Worm (Caenorhabditis elegans) whole organism, young adult: ENCODE results near the gene idpp-15.

ENCODE experiments used
- C17E4.6 ChIP-seq: fragments of 200-800 bp; sonication (Bioruptor generic); IDR thresholded peaks from 2 replicates; pipeline ENCODE4 v1.3.6; 2022; ENCODE audit warnings: missing genetic modification reagents, missing genetic modification characterization, missing compliant biosample characterization
- F22D6.2 ChIP-seq: sonication (generic microtip); optimal IDR thresholded peaks from 2 replicates; lab custom pipeline; 2016; ENCODE audit warnings: mild to moderate bottlenecking, missing genetic modification characterization, missing compliant biosample characterization
- F33H1.4 ChIP-seq: fragments of 200-800 bp; sonication (Bioruptor generic); IDR thresholded peaks from 2 replicates; pipeline ENCODE4 v1.3.6; 2022; ENCODE audit warnings: missing genetic modification reagents, missing genetic modification characterization, missing compliant biosample characterization
- F37B4.10 ChIP-seq: fragments of 200-800 bp; sonication (Bioruptor generic); IDR thresholded peaks from 2 replicates; pipeline ENCODE4 v1.3.6; 2022; ENCODE audit warnings: missing genetic modification characterization, missing compliant biosample characterization
- K12H6.12 ChIP-seq: fragments of 200-800 bp; sonication (Bioruptor generic); optimal IDR thresholded peaks from 2 replicates; lab custom pipeline; 2018; ENCODE audit warnings: mild to moderate bottlenecking, missing genetic modification characterization, missing compliant biosample characterization
- T26A5.8 ChIP-seq: sonication (generic microtip); optimal IDR thresholded peaks from 2 replicates; lab custom pipeline; 2016; ENCODE audit warnings: missing genetic modification characterization, missing compliant biosample characterization
- Y53F4B.3 ChIP-seq: fragments of 200-800 bp; sonication (Bioruptor generic); IDR thresholded peaks from 2 replicates; pipeline ENCODE4 v1.3.6; 2022; ENCODE audit warnings: missing genetic modification reagents, missing genetic modification characterization, missing compliant biosample characterization
- Y53G8AR.9 ChIP-seq: fragments of 200-800 bp; sonication (Bioruptor generic); conservative IDR thresholded peaks from 2 replicates; pipeline ENCODE4 v1.3.6; 2022; ENCODE audit warnings: missing genetic modification reagents, missing genetic modification characterization, missing compliant biosample characterization
- Y79H2A.3 ChIP-seq: fragments of 200-800 bp; sonication (Bioruptor generic); conservative IDR thresholded peaks from 2 replicates; pipeline ENCODE4 v1.3.6; 2022; ENCODE audit warnings: missing genetic modification reagents, missing genetic modification characterization, missing compliant biosample characterization
- ZK185.1 ChIP-seq: sonication (generic microtip); optimal IDR thresholded peaks from 2 replicates; lab custom pipeline; 2016; ENCODE audit warnings: mild to moderate bottlenecking, missing genetic modification characterization, missing compliant biosample characterization; ENCODE audit not compliant: poor library complexity, severe bottlenecking
- aptf-2 ChIP-seq: fragments of 200-800 bp; sonication (Bioruptor generic); conservative IDR thresholded peaks from 2 replicates; pipeline ENCODE4 v1.3.6; 2022; ENCODE audit warnings: missing genetic modification reagents, missing genetic modification characterization, missing compliant biosample characterization
- bed-1 ChIP-seq: fragments of 200-800 bp; sonication (Bioruptor generic); IDR thresholded peaks from 2 replicates; pipeline ENCODE4 v1.3.6; 2022; ENCODE audit warnings: missing genetic modification reagents, missing genetic modification characterization, missing compliant biosample characterization
- cebp-1 ChIP-seq, 2 experiments: fragments of 200-800 bp in 1 of 2; sonication (Bioruptor generic) in 1 of 2; sonication (generic microtip) in 1 of 2; IDR thresholded peaks in 1 of 2; optimal IDR thresholded peaks in 1 of 2; 2 replicates each; pipeline versions ENCODE4 v1.3.6 to Lab custom; 2017 to 2022; ENCODE audit warnings: missing compliant biosample characterization in 2 of 2, missing genetic modification characterization in 2 of 2, mild to moderate bottlenecking in 1 of 2, missing genetic modification reagents in 1 of 2, moderate library complexity in 1 of 2
- ceh-58 ChIP-seq: fragments of 200-800 bp; sonication (Bioruptor generic); IDR thresholded peaks from 2 replicates; pipeline ENCODE4 v1.3.6; 2022; ENCODE audit warnings: missing genetic modification characterization, missing compliant biosample characterization
- dox-1 ChIP-seq: fragments of 200-800 bp; sonication (Bioruptor generic); IDR thresholded peaks from 2 replicates; pipeline ENCODE4 v1.3.6; 2022; ENCODE audit warnings: missing genetic modification reagents, missing genetic modification characterization, missing compliant biosample characterization
- egl-18 ChIP-seq: fragments of 200-800 bp; sonication (Bioruptor generic); IDR thresholded peaks from 2 replicates; pipeline ENCODE4 v1.3.6; 2022; ENCODE audit warnings: missing genetic modification reagents, missing genetic modification characterization, missing compliant biosample characterization
- egl-44 ChIP-seq: fragments of 200-800 bp; sonication (Bioruptor generic); IDR thresholded peaks from 2 replicates; pipeline ENCODE4 v1.3.6; 2022; ENCODE audit warnings: missing genetic modification reagents, missing genetic modification characterization, missing compliant biosample characterization
- ets-4 ChIP-seq: fragments of 200-800 bp; sonication (Bioruptor generic); optimal IDR thresholded peaks from 2 replicates; lab custom pipeline; 2018; ENCODE audit warnings: mild to moderate bottlenecking, missing genetic modification characterization, missing compliant biosample characterization
- hlh-26 ChIP-seq: fragments of 200-800 bp; sonication (Bioruptor generic); conservative IDR thresholded peaks from 2 replicates; pipeline ENCODE4 v1.3.6; 2022; ENCODE audit warnings: missing genetic modification reagents, missing genetic modification characterization, missing compliant biosample characterization
- lag-1 ChIP-seq: fragments of 200-800 bp; sonication (Bioruptor generic); IDR thresholded peaks from 2 replicates; pipeline ENCODE4 v1.3.6; 2022; ENCODE audit warnings: missing genetic modification reagents, missing genetic modification characterization, missing compliant biosample characterization
- lin-26 ChIP-seq: fragments of 200-800 bp; sonication (Bioruptor generic); IDR thresholded peaks from 2 replicates; pipeline ENCODE4 v1.3.6; 2022; ENCODE audit warnings: missing genetic modification reagents, missing genetic modification characterization, missing compliant biosample characterization
- lsl-1 ChIP-seq: fragments of 200-800 bp; sonication (Bioruptor generic); optimal IDR thresholded peaks from 2 replicates; lab custom pipeline; 2018; ENCODE audit warnings: mild to moderate bottlenecking, missing genetic modification characterization, moderate library complexity, missing compliant biosample characterization
- madf-10 ChIP-seq: sonication (generic microtip); optimal IDR thresholded peaks from 2 replicates; lab custom pipeline; 2016; ENCODE audit warnings: mild to moderate bottlenecking, missing genetic modification characterization, missing compliant biosample characterization
- madf-6 ChIP-seq: fragments of 200-800 bp; sonication (Bioruptor generic); IDR thresholded peaks from 2 replicates; pipeline ENCODE4 v1.3.6; 2022; ENCODE audit warnings: missing genetic modification reagents, missing genetic modification characterization, missing compliant biosample characterization
- madf-8 ChIP-seq: fragments of 200-800 bp; sonication (Bioruptor generic); conservative IDR thresholded peaks from 2 replicates; pipeline ENCODE4 v1.3.6; 2022; ENCODE audit warnings: missing genetic modification reagents, missing genetic modification characterization, missing compliant biosample characterization
- mcd-1 ChIP-seq: fragments of 200-800 bp; sonication (Bioruptor generic); IDR thresholded peaks from 2 replicates; pipeline ENCODE4 v1.3.6; 2022; ENCODE audit warnings: missing genetic modification reagents, missing genetic modification characterization, missing compliant biosample characterization
- mel-28 ChIP-seq: sonication (generic microtip); optimal IDR thresholded peaks from 2 replicates; lab custom pipeline; 2016; ENCODE audit warnings: borderline replicate concordance, mild to moderate bottlenecking, missing genetic modification characterization, missing compliant biosample characterization
- nfya-1 ChIP-seq: sonication (generic microtip); optimal IDR thresholded peaks from 2 replicates; lab custom pipeline; 2017; ENCODE audit warnings: antibody characterized with exemption, missing compliant biosample characterization, missing genetic modification characterization, borderline replicate concordance; ENCODE audit not compliant: insufficient read depth
- nhr-80 ChIP-seq: sonication (generic microtip); optimal IDR thresholded peaks from 2 replicates; lab custom pipeline; 2016; ENCODE audit warnings: missing genetic modification characterization, missing compliant biosample characterization
- nhr-90 ChIP-seq: sonication (generic microtip); optimal IDR thresholded peaks from 2 replicates; lab custom pipeline; 2016; ENCODE audit warnings: missing genotype, mild to moderate bottlenecking, missing genetic modification characterization, missing compliant biosample characterization
- pbrm-1 ChIP-seq: fragments of 200-800 bp; sonication (Bioruptor generic); IDR thresholded peaks from 2 replicates; pipeline ENCODE4 v1.3.6; 2022; ENCODE audit warnings: missing genetic modification reagents, missing genetic modification characterization, missing compliant biosample characterization
- snpc-4 ChIP-seq, 5 experiments: fragments of 150-350 bp in 1 of 5; sonication (generic microtip) in 4 of 5; optimal IDR thresholded peaks; 2 replicates each; lab custom pipeline; 2014 to 2018; ENCODE audit warnings: missing genetic modification characterization in 5 of 5, missing biosample characterization in 3 of 5, antibody characterized with exemption in 2 of 5, mild to moderate bottlenecking in 2 of 5, missing compliant biosample characterization in 2 of 5, missing genotype in 2 of 5, moderate library complexity in 2 of 5, missing genetic modification reagents in 1 of 5
- somi-1 ChIP-seq: fragments of 200-800 bp; sonication (Bioruptor generic); optimal IDR thresholded peaks from 2 replicates; lab custom pipeline; 2018; ENCODE audit warnings: mild to moderate bottlenecking, missing genetic modification characterization, missing compliant biosample characterization
- sptf-2 ChIP-seq: fragments of 200-800 bp; sonication (Bioruptor generic); optimal IDR thresholded peaks from 2 replicates; lab custom pipeline; 2018; ENCODE audit warnings: mild to moderate bottlenecking, missing genetic modification characterization, missing compliant biosample characterization
- unc-62 ChIP-seq: fragments of 150-350 bp; optimal IDR thresholded peaks from 2 replicates; lab custom pipeline; 2014; ENCODE audit warnings: missing biosample characterization, missing genetic modification reagents, missing genetic modification characterization
- xnd-1 ChIP-seq: sonication (generic microtip); optimal IDR thresholded peaks from 2 replicates; lab custom pipeline; 2016; ENCODE audit warnings: missing genotype, missing genetic modification reagents, missing genetic modification characterization, missing compliant biosample characterization
- ztf-18 ChIP-seq: sonication (generic microtip); optimal IDR thresholded peaks from 2 replicates; lab custom pipeline; 2016; ENCODE audit warnings: missing genotype, mild to moderate bottlenecking, missing genetic modification characterization, missing compliant biosample characterization
- ztf-28 ChIP-seq: fragments of 200-800 bp; sonication (Bioruptor generic); IDR thresholded peaks from 2 replicates; pipeline ENCODE4 v1.3.6; 2022; ENCODE audit warnings: missing genetic modification reagents, missing genetic modification characterization, missing compliant biosample characterization
- ztf-3 ChIP-seq: fragments of 200-800 bp; sonication (Bioruptor generic); optimal IDR thresholded peaks from 2 replicates; lab custom pipeline; 2018; ENCODE audit warnings: mild to moderate bottlenecking, missing genetic modification characterization, missing compliant biosample characterization

idpp-15 gene

DNA sequence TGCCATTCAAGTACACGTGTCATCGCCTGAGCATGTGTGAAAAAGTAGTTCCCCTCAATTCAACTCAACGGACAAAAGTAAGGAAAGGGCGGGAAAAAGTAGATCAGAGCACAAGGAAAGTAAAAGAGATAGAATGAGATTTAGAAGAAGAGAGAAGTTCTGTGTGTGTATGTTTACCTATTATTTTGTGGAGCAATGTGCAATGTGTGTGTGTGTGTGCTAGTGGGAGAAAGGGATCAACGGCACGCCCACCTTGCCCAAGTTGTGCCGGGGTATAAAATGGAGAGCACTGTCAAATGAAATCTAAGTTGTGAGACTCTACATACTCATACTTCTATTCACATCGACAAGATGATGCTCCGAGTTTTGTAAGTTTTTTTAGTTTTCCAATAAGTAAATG lies at the start of gene idpp-15:
idpp-15 (plus strand) TSS at position 301 of the 400 bp plus-strand sequence.
- TF ChIP-seq ztf-3 (GFP tag; lab: Kevin White, UChicago) (no peak), ztf-28 (no peak), madf-6 (GFP tag; lab: Robert Waterston, UW) (no peak)

DNA sequence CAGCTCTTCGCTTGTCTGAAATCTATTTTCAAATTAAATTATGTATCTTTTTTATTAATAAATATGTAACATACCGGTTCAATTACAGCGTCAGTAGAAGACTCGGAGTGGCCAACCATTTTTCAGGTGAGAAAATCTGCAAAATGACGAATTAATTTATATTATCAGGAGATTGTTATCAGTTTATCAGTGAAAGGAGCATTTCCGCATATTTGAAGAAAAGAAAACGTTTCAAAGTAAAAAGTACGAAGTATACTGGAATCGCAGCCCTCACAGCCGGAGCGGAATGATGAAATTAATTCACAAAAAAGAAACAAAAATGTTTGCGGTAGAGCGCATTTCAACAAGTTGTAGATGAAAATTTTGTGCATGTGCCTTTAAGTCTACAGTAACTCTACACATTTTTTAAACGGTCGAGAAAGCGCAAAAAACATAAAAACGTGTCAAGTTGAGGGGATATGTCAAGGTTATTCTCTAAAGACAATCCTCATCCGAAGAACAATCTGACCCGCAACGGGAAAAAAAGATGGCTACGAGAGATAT lies 45.5 kb upstream of the idpp-15 start:
- TF ChIP-seq lsl-1 (GFP tag; lab: Kevin White, UChicago): peak; percentile 89
- 0 out of 2 replicates have a peak, but pooled peaks have one; percentile 39 for TF ChIP-seq madf-8 (GFP tag; lab: Robert Waterston, UW)
- no peak for TF ChIP-seq madf-6 (GFP tag; lab: Robert Waterston, UW)
- TF ChIP-seq F33H1.4 (GFP tag; lab: Robert Waterston, UW): peak; percentile 43; the same call in 1 of the 2 replicates
- TF ChIP-seq dox-1 (GFP tag; lab: Robert Waterston, UW): peak; percentile 47
- no peak for TF ChIP-seq cebp-1 (GFP tag; IDR thresholded peaks at IDR 0.05; lab: Robert Waterston, UW)
- peak; percentile 32 for TF ChIP-seq cebp-1 (tag; optimal IDR thresholded peaks at IDR 0.05; lab: Kevin White, UChicago)
- TF ChIP-seq nhr-80 (tag; lab: Kevin White, UChicago): peak; percentile 42
- TF ChIP-seq xnd-1 (tag; lab: Kevin White, UChicago): peak; percentile 72
- TF ChIP-seq K12H6.12 (tag; lab: Kevin White, UChicago): no peak
- no peak for TF ChIP-seq F37B4.10 (GFP tag; lab: Robert Waterston, UW)
- TF ChIP-seq Y79H2A.3 (GFP tag; lab: Robert Waterston, UW): no peak
- TF ChIP-seq ceh-58 (GFP tag; lab: Robert Waterston, UW): no peak
- TF ChIP-seq egl-44: no peak
- no peak for TF ChIP-seq F22D6.2 (tag; lab: Kevin White, UChicago)

DNA sequence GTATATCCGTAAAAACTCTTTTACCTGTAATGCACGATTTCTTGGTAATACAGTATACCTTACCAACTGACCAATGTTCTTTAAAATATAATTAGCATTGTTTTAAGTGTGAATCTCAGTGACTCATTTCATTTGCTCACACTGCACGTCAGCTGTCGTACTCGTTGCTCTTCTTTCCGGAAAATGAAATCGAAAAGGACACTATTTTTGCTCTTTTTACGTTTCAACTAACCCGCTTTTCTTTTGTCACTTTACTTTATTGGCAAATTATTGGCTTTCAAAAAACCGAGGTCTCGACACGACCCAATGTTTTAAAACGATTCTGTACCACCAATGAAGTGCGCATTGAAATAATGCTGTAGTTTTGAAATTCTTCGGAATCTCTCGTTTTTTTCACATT lies 44.5 kb upstream of the idpp-15 start, which contains the start of gene F42H10.6:
F42H10.6 (minus strand) TSS at position 101 of the 400 bp plus-strand sequence.
- TF ChIP-seq lin-26 (GFP tag; lab: Robert Waterston, UW) (no peak), pbrm-1 (GFP tag; lab: Robert Waterston, UW) (no peak), T26A5.8 (no peak), sptf-2 (GFP tag; lab: Kevin White, UChicago) (no peak), ZK185.1 (tag; lab: Kevin White, UChicago) (no peak), egl-18 (no peak), aptf-2 (GFP tag; lab: Robert Waterston, UW) (no peak), ets-4 (no peak), hlh-26 (GFP tag; lab: Robert Waterston, UW) (no peak), Y53F4B.3 (GFP tag; lab: Robert Waterston, UW) (no peak)

DNA sequence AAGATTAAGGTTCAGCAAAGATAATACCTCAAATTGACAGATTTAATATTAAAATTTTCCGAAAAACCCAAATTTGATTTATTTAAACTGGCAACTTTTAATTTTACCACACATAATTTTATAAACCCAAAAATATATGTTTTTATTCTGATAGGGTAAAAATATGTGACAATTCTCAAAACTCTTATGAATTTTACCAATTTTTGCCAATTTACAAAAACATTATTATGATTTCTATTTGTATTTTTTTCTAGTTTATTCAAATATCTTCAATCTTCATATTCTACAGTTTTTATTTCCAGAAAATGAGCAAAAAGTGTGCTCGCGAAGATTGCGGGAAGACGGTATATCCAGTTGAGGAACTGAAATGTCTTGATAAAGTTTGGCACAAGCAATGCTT lies 41.0 kb upstream of the idpp-15 start, which contains the start of gene F42H10.3:
F42H10.3 (plus strand) TSS at position 301 of the 400 bp plus-strand sequence.
- TF ChIP-seq hlh-26 (GFP tag; lab: Robert Waterston, UW) (no peak), mcd-1 (no peak), madf-10 (tag; lab: Kevin White, UChicago) (no peak), ztf-3 (GFP tag; lab: Kevin White, UChicago) (no peak), snpc-4 (GFP tag; optimal IDR thresholded peaks at IDR 0.05; lab: Kevin White, UChicago) (no peak), snpc-4 (tag; optimal IDR thresholded peaks at IDR 0.05; lab: Kevin White, UChicago) (no peak), C17E4.6 (GFP tag; lab: Robert Waterston, UW) (no peak), pbrm-1 (GFP tag; lab: Robert Waterston, UW) (no peak), nhr-90 (tag; lab: Kevin White, UChicago) (no peak), nfya-1 (no peak), Y53G8AR.9 (GFP tag; lab: Robert Waterston, UW) (no peak), bed-1 (no peak), unc-62 (GFP tag; lab: Kevin White, UChicago) (no peak), K12H6.12 (tag; lab: Kevin White, UChicago) (no peak), ztf-18 (tag; lab: Kevin White, UChicago) (no peak), mel-28 (tag; lab: Kevin White, UChicago) (no peak), somi-1 (GFP tag; lab: Kevin White, UChicago) (no peak), lag-1 (GFP tag; lab: Robert Waterston, UW) (no peak)
- TF ChIP-seq, all 124 proteins: peak for 0
